Worm (Caenorhabditis elegans): ENCODE data around the gene F01D5.2.

F01D5.2 gene

DNA sequence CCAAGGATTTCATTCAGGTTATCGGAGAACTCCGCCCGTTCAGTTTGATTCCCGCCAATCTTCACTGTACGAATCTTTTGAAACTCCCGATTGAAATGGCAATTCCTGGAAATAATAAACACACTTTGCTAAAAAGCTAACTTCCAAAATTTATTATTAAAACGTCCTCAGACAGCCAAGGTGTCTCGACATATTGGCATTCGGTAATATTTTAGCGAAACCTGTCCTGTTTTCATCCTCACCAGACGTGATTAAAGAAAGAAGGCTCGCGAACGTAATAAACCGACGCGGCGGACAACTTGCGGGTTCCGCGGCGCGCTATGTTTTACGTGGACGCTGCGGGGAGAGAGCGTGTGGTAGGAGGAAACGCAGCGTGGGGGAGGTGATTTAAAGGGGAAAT lies 19.3 kb upstream of the F01D5.2 start (continued):
- TF ChIP-seq skn-1 (tag; optimal IDR thresholded peaks at IDR 0.05) (no peak), unc-39 (tag; optimal IDR thresholded peaks at IDR 0.05) (no peak), C34F6.9 (tag; optimal IDR thresholded peaks at IDR 0.05) (peak; percentile 44)

DNA sequence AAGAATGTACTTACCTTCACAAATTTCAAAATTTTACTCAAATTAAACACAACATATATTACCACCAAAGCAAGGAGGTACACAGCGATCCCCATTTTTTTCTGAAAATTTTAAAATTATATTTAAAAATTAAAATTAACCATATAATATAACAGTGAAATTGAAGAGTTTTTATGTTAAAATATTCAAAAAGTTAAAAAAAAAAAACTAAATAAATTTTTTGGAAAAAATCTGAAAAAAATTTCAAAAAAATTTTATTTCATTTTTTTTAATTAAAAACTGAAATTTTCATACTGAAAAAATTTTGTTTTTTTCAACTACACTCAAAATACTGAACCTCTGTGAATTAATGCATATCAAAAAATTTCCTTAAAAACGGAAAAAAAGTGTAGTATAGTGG lies 18.0 kb upstream of the F01D5.2 start, which contains the start of gene cyp-37A1:
Gene cyp-37A1 (minus strand): TSS at position 101 of the 400 bp plus-strand sequence.
- TF ChIP-seq zag-1 (tag; optimal IDR thresholded peaks at IDR 0.05), result no peak
- no peak for TF ChIP-seq R02D3.7 (tag; optimal IDR thresholded peaks at IDR 0.05)
- no peak for TF ChIP-seq ZK546.5 (tag; optimal IDR thresholded peaks at IDR 0.05)
- TF ChIP-seq ztf-4 (tag; optimal IDR thresholded peaks at IDR 0.05), result no peak
- TF ChIP-seq crh-2 (tag; optimal IDR thresholded peaks at IDR 0.05), result no peak
- TF ChIP-seq nhr-21 (tag; optimal IDR thresholded peaks at IDR 0.05), result no peak
- TF ChIP-seq ztf-11 (tag; optimal IDR thresholded peaks at IDR 0.05), result no peak
- no peak for TF ChIP-seq sma-3 (GFP tag; optimal IDR thresholded peaks at IDR 0.05)
- TF ChIP-seq skn-1 (tag; optimal IDR thresholded peaks at IDR 0.05), result no peak
- TF ChIP-seq nhr-6 (tag; optimal IDR thresholded peaks at IDR 0.05), result no peak
- no peak for TF ChIP-seq mdl-1 (tag; optimal IDR thresholded peaks at IDR 0.05)
- no peak for TF ChIP-seq fos-1 (tag; optimal IDR thresholded peaks at IDR 0.05)

ce11 chrII:14014637-14015036 lies 15.8 kb upstream of the F01D5.2 start:
- no peak for TF ChIP-seq ama-1 (optimal IDR thresholded peaks at IDR 0.05)
- no peak for TF ChIP-seq mab-5 (tag; optimal IDR thresholded peaks at IDR 0.05)
- no peak for TF ChIP-seq sem-4 (tag; optimal IDR thresholded peaks at IDR 0.05)
- TF ChIP-seq nhr-6 (tag; optimal IDR thresholded peaks at IDR 0.05), result no peak
- no peak for TF ChIP-seq ceh-82 (tag; optimal IDR thresholded peaks at IDR 0.05)
- no peak for TF ChIP-seq fos-1 (tag; optimal IDR thresholded peaks at IDR 0.05)

ce11 chrII:14010656-14011376 lies 12.0 kb upstream of the F01D5.2 start, which contains the start of gene F01D5.8:
F01D5.8 (plus strand) TSS chrII:14010706.
- no peak for TF ChIP-seq nhr-10 (tag; optimal IDR thresholded peaks at IDR 0.05)
- TF ChIP-seq nhr-237 (tag; optimal IDR thresholded peaks at IDR 0.05), result no peak
- no peak for TF ChIP-seq gmeb-1 (tag; optimal IDR thresholded peaks at IDR 0.05)
- TF ChIP-seq egl-27 (tag; optimal IDR thresholded peaks at IDR 0.05), result no peak
- peak; percentile 47 for TF ChIP-seq snpc-4 (tag; optimal IDR thresholded peaks at IDR 0.05)
- no peak for TF ChIP-seq skn-1 (tag; optimal IDR thresholded peaks at IDR 0.05)
- TF ChIP-seq mdl-1 (tag; optimal IDR thresholded peaks at IDR 0.05), result no peak
- no peak for TF ChIP-seq elt-1 (tag; optimal IDR thresholded peaks at IDR 0.05)
- no peak for TF ChIP-seq lin-39 (tag; optimal IDR thresholded peaks at IDR 0.05)
- TF ChIP-seq fos-1 (tag; optimal IDR thresholded peaks at IDR 0.05), result peak; percentile 75
- no peak for TF ChIP-seq peb-1 (tag; optimal IDR thresholded peaks at IDR 0.05)
- TF ChIP-seq sma-3 (GFP tag; optimal IDR thresholded peaks at IDR 0.05), result no peak

ce11 chrII:14008359-14008758 lies 9.5 kb upstream of the F01D5.2 start, which contains the start of gene F01D5.7:
F01D5.7 (plus strand) TSS chrII:14008659.
- TF ChIP-seq dmd-4 (tag; optimal IDR thresholded peaks at IDR 0.05) (no peak), unc-62 (GFP tag; optimal IDR thresholded peaks at IDR 0.05) (no peak), mbf-1 (tag; optimal IDR thresholded peaks at IDR 0.05) (no peak), sem-4 (tag; optimal IDR thresholded peaks at IDR 0.05) (no peak), Y55F3AM.14 (GFP tag; optimal IDR thresholded peaks at IDR 0.05) (no peak), ceh-16 (tag; optimal IDR thresholded peaks at IDR 0.05) (no peak)

DNA sequence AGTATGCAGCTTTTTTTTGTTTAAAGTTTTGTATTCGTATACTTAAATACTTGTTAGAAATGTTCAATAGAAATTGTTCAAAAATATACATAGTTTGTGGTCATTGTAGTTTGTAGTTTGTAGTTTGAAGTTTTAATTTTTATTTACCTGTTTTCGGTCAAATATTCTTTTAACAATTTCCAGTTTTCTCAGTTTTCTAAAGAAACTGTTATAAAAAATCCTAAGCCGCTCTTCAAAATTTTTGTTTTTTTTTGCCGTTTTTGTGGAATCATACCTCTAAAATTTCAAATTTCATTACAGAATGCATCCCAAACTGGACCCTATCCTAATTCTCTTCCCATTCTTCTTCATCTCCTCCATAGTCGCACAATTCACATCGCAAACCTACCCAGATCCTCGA lies 7.3 kb upstream of the F01D5.2 start, which contains the start of gene F01D5.6:
Gene F01D5.6 (plus strand): TSS at position 301 of the 400 bp plus-strand sequence.
- TF ChIP-seq sma-9 (GFP tag; optimal IDR thresholded peaks at IDR 0.05), result no peak
- no peak for TF ChIP-seq sma-9 (tag; optimal IDR thresholded peaks at IDR 0.05)
- TF ChIP-seq elt-3 (tag; optimal IDR thresholded peaks at IDR 0.05), result no peak
- TF ChIP-seq ztf-1 (GFP tag; conservative IDR thresholded peaks at IDR 0.05), result no peak
- TF ChIP-seq fos-1 (tag; optimal IDR thresholded peaks at IDR 0.05), result no peak
- TF ChIP-seq F13H6.1 (tag; optimal IDR thresholded peaks at IDR 0.05), result no peak
- TF ChIP-seq unc-55 (GFP tag; optimal IDR thresholded peaks at IDR 0.05), result no peak
- TF ChIP-seq zag-1 (tag; optimal IDR thresholded peaks at IDR 0.05), result no peak
- TF ChIP-seq mdl-1 (tag; optimal IDR thresholded peaks at IDR 0.05), result no peak
- TF ChIP-seq aly-2 (tag; optimal IDR thresholded peaks at IDR 0.05), result no peak
- TF ChIP-seq lsy-2 (tag; optimal IDR thresholded peaks at IDR 0.05), result no peak
- no peak for TF ChIP-seq nhr-12 (tag; optimal IDR thresholded peaks at IDR 0.05)

All from whole organism, L2 larva.